Worm (Caenorhabditis elegans): Measurements from ENCODE around the gene T07F8.4.

DNA sequence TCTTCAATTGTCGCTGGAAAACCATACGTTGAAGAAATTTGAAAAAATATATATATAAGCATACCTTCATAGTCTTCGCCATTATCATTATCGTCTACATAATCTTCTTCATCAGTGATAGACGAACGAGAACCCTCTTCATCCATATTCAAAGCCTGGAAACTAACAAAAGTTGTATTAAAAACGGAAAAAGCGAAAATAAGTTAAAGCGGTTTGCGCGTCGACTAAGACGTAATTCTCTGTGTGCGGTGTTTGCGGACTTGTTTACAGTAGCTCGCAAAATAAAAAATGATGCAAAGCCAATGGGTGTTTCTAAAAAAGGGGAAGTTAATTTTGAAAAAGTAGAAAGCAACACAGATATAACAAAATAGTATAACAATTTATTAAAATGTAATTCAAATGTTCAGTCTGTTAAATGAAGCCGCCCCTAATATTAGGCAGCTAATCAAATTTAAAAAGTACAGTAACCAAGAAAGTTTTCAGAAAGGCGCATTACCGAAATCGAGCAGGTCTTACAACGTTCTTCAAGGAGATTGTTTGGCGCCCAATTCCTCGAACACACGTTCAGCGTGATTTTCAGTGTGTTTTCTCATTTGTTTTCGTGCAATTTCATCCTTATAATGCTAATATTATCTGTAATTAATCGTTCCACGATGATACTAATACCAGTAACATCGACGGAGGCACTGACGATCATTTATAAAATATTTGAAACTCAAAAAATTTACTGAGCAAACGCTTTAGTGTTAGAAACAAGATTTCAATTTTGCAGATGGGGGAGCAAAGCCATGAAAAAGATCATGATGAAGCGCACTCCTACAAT, at the start of gene T07F8.4, which contains the start of gene gld-3:
- TF ChIP-seq snpc-4 (tag; optimal IDR thresholded peaks at IDR 0.05) (no peak), nhr-21 (tag; optimal IDR thresholded peaks at IDR 0.05) (no peak), skn-1 (tag; optimal IDR thresholded peaks at IDR 0.05) (no peak), nhr-237 (tag; optimal IDR thresholded peaks at IDR 0.05) (no peak), nhr-11 (tag; optimal IDR thresholded peaks at IDR 0.05) (no peak), lsy-2 (tag; optimal IDR thresholded peaks at IDR 0.05) (peak; percentile 41 to 96), R02D3.7 (tag; optimal IDR thresholded peaks at IDR 0.05) (no peak), nhr-77 (tag; optimal IDR thresholded peaks at IDR 0.05) (no peak)
